Fruit fly (Drosophila melanogaster) whole organism, prepupa: ENCODE data around the gene Art3.
A peak's percentile ranks its signal among the peaks of the same experiment; 100 is the strongest.

ENCODE experiments used
- CG11762 ChIP-seq: fragments of 200-800 bp; sonication (Bioruptor generic); optimal IDR thresholded peaks from 3 replicates; lab custom pipeline; 2016; ENCODE audit warnings: missing biosample characterization, missing genetic modification characterization; ENCODE audit not compliant: insufficient read depth
- CG4318 ChIP-seq: fragments of 200-800 bp; sonication (Bioruptor generic); optimal IDR thresholded peaks from 3 replicates; lab custom pipeline; 2017; ENCODE audit warnings: missing biosample characterization, mild to moderate bottlenecking, missing genetic modification characterization
- CG6808 ChIP-seq: fragments of 200-800 bp; sonication (Bioruptor generic); optimal IDR thresholded peaks from 3 replicates; lab custom pipeline; 2017; ENCODE audit warnings: missing biosample characterization, missing genetic modification characterization, mild to moderate bottlenecking, moderate library complexity, missing genetic modification reagents
- CG8119 ChIP-seq: fragments of 200-800 bp; sonication (Bioruptor generic); IDR thresholded peaks from 3 replicates; pipeline ENCODE4 v1.3.6; 2022; ENCODE audit warnings: missing biosample characterization, missing genetic modification characterization
- Ets96B ChIP-seq: fragments of 200-800 bp; optimal IDR thresholded peaks from 2 replicates; lab custom pipeline; 2019; ENCODE audit warnings: missing biosample characterization, mild to moderate bottlenecking, missing genetic modification characterization, moderate library complexity
- Lpt ChIP-seq: fragments of 200-800 bp; sonication (Bioruptor generic); optimal IDR thresholded peaks from 3 replicates; lab custom pipeline; 2016; ENCODE audit warnings: missing biosample characterization, missing genetic modification characterization
- esn ChIP-seq: fragments of 200-800 bp; sonication (Bioruptor generic); optimal IDR thresholded peaks from 2 replicates; lab custom pipeline; 2016; ENCODE audit warnings: missing biosample characterization, mild to moderate bottlenecking, missing genetic modification characterization, moderate library complexity

DNA sequence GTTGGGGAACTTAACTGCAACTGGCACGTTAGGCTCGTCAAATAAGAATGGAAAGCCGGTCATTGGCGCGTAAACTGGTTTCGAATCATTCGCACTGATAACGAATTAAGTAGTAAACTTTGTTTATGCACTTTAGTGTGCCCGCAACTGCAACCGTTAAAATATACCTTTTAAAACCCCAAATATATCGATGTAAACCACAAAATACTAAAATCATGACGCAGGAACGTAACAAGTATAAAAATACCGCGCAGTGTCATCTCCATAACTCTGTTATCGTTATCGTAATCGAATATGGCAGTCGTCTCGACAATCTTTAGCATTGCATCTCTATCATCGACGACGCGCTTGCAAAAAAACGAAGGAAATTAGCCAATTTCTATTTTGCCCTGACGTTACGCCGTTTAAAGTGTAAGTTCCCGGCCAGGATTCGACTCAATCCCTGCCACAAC is 3.9 kb downstream of the Art3 start, which contains the start of the genes CG31344 and Caf1-55:
- TF ChIP-seq Ets96B (no peak), CG11762 (GFP tag; lab: Kevin White, UChicago) (no peak), esn (GFP tag; lab: Kevin White, UChicago) (peak; percentile 3), CG6808 (no peak), Lpt (GFP tag; lab: Kevin White, UChicago) (no peak), CG4318 (GFP tag; lab: Kevin White, UChicago) (no peak), CG8119 (GFP tag; lab: Robert Waterston, UW) (no peak)
